Worm (Caenorhabditis elegans): ENCODE measurements around the gene C47E8.9.
A peak's percentile ranks its signal among the peaks of the same experiment; 100 is the strongest.

The C47E8.9 gene

DNA sequence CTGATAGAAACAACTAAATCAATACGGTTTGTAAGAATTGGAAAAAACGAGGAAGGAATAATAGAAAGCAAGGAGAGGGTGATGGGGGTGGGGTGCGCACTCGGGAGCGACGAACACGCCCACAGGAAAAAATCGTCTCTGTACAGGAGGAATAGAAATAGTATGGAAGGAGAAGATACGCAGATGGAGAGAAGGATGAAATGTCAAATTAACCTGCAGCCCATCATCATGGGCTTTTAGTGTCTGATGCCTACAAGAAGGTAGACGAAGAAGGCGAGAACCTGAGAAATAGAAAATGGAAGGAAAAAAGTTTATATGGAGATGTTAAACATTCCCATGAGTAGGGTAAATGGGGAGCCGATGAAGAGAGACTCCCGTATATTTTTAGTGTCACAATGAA, 28.0 kb upstream of the C47E8.9 start, which contains the start of gene F43D2.6:
Gene F43D2.6, minus strand, starts transcription at position 62 of the 400 bp plus-strand sequence.
- TF ChIP-seq cebp-1 (GFP tag; IDR thresholded peaks at IDR 0.05) (no peak), cebp-1 (tag; optimal IDR thresholded peaks at IDR 0.05) (peak; percentile 11), lin-35 (GFP tag; optimal IDR thresholded peaks at IDR 0.05) (no peak), ztf-22 (GFP tag; optimal IDR thresholded peaks at IDR 0.05) (no peak), hmg-1.2 (GFP tag; IDR thresholded peaks at IDR 0.05) (peak; percentile 63), efl-1 (GFP tag; optimal IDR thresholded peaks at IDR 0.05) (no peak), akir-1 (GFP tag; optimal IDR thresholded peaks at IDR 0.05) (no peak), aptf-2 (GFP tag; conservative IDR thresholded peaks at IDR 0.05) (no peak), tbp1 (GFP tag; optimal IDR thresholded peaks at IDR 0.05) (no peak), madf-6 (GFP tag; IDR thresholded peaks at IDR 0.05) (no peak), F57C9.4 (tag; optimal IDR thresholded peaks at IDR 0.05) (no peak), nhr-120 (GFP tag; IDR thresholded peaks at IDR 0.05) (no peak), C06A6.2 (GFP tag; conservative IDR thresholded peaks at IDR 0.05) (no peak), snpc-4 (GFP tag; optimal IDR thresholded peaks at IDR 0.05) (no peak), snpc-4 (tag; optimal IDR thresholded peaks at IDR 0.05) (no peak), mes-4 (tag; optimal IDR thresholded peaks at IDR 0.05) (no peak), lag-1 (GFP tag; IDR thresholded peaks at IDR 0.05) (no peak)

DNA sequence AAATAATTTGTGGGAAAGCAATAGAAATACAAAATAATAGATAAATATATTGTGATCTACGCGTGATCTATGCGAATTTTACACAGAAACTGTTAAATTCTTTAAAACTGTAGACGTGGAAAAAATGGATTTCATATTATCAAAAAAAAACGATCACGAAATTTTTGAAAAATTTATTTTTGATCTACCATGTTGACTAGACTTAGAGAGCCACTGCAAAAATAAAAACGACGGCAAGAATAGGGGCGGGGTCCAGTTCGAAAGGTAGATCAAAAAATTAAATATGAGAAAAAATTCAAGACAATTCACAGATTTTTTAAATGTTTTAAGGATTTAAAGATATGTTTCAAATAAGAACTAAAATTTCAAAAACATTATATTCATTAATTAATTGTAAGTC, 25.0 kb upstream of the C47E8.9 start:
- TF ChIP-seq dpl-1 (GFP tag; optimal IDR thresholded peaks at IDR 0.05), result peak; percentile 64
- TF ChIP-seq attf-5 (GFP tag; optimal IDR thresholded peaks at IDR 0.05), result no peak
- no peak for TF ChIP-seq ztf-3 (GFP tag; optimal IDR thresholded peaks at IDR 0.05)
- TF ChIP-seq mel-28 (tag; optimal IDR thresholded peaks at IDR 0.05; ENCODE audit: borderline replicate concordance), result no peak
- TF ChIP-seq madf-6 (GFP tag; IDR thresholded peaks at IDR 0.05), result peak; percentile 90
- peak; percentile 18 for TF ChIP-seq lin-54 (GFP tag; optimal IDR thresholded peaks at IDR 0.05)
- TF ChIP-seq pbrm-1 (GFP tag; IDR thresholded peaks at IDR 0.05), result no peak
- TF ChIP-seq madf-8 (GFP tag; conservative IDR thresholded peaks at IDR 0.05), result peak; percentile 81
- peak; percentile 63 for TF ChIP-seq ceh-91 (GFP tag; IDR thresholded peaks at IDR 0.05)
- TF ChIP-seq snpc-4 (GFP tag; optimal IDR thresholded peaks at IDR 0.05), result no peak
- TF ChIP-seq snpc-4 (tag; optimal IDR thresholded peaks at IDR 0.05), result no peak
- no peak for TF ChIP-seq F22D6.2 (tag; optimal IDR thresholded peaks at IDR 0.05)
- TF ChIP-seq lsl-1 (GFP tag; optimal IDR thresholded peaks at IDR 0.05), result peak; percentile 50
- TF ChIP-seq hmg-1.2 (GFP tag; IDR thresholded peaks at IDR 0.05), result peak; percentile 19; the same call in 1 of the 2 replicates
- TF ChIP-seq D2030.7 (GFP tag; IDR thresholded peaks at IDR 0.05), result 0 out of 2 replicates have a peak, but pooled peaks have one; percentile 23
- peak; percentile 34; the same call in 1 of the 2 replicates for TF ChIP-seq F33H1.4 (GFP tag; IDR thresholded peaks at IDR 0.05)
- peak; percentile 51 for TF ChIP-seq xnd-1 (tag; optimal IDR thresholded peaks at IDR 0.05)
- peak; percentile 69 for TF ChIP-seq efl-1 (GFP tag; optimal IDR thresholded peaks at IDR 0.05)

DNA sequence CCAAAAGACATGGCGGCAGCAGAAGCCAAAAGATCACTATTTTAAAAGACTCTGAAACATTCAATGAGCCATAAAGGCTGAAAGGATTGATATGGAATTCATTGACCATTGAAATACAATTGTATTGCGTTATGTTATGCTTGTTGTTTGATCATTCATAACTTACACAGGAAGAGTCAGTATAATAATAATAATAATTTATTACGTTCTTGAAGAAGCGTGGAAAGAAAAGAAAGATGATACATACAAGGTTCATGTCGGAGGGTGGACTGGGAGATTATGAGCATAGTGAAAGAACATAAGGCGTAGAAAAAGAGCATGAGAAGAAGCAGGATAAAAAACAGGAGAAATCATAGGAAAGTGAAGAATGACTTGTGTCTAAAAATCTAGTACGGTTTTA, 23.0 kb upstream of the C47E8.9 start, which contains the start of gene F43D2.7:
Gene F43D2.7, minus strand, starts transcription at position 101 of the 400 bp plus-strand sequence.
- TF ChIP-seq F49E8.2 (tag; optimal IDR thresholded peaks at IDR 0.05; ENCODE audit: insufficient read depth) (no peak), egl-44 (GFP tag; IDR thresholded peaks at IDR 0.05) (no peak), B0019.2 (GFP tag; conservative IDR thresholded peaks at IDR 0.05) (no peak), nhr-27 (tag; optimal IDR thresholded peaks at IDR 0.05) (no peak), die-1 (tag; optimal IDR thresholded peaks at IDR 0.05) (no peak), F52B5.7 (tag; optimal IDR thresholded peaks at IDR 0.05) (no peak), D2030.7 (GFP tag; IDR thresholded peaks at IDR 0.05) (no peak), madf-8 (GFP tag; conservative IDR thresholded peaks at IDR 0.05) (no peak), him-1 (tag; optimal IDR thresholded peaks at IDR 0.05) (no peak), lsl-1 (GFP tag; optimal IDR thresholded peaks at IDR 0.05) (no peak), rec-8 (tag; optimal IDR thresholded peaks at IDR 0.05) (no peak), hmg-1.2 (GFP tag; IDR thresholded peaks at IDR 0.05) (no peak), pbrm-1 (GFP tag; IDR thresholded peaks at IDR 0.05) (no peak), lir-1 (GFP tag; conservative IDR thresholded peaks at IDR 0.05) (no peak), ztf-6 (GFP tag; IDR thresholded peaks at IDR 0.05) (no peak), cebp-2 (GFP tag; IDR thresholded peaks at IDR 0.05) (no peak)
